Worm (Caenorhabditis elegans): ENCODE data around the gene mdt-27.

Gene mdt-27

ce11 chrV:9247416-9247815, 34.0 kb upstream of the mdt-27 start:
- TF ChIP-seq cog-1 (tag; optimal IDR thresholded peaks at IDR 0.05) = no peak
- TF ChIP-seq ztf-29 (GFP tag; IDR thresholded peaks at IDR 0.05) = no peak
- TF ChIP-seq ref-1 (GFP tag; conservative IDR thresholded peaks at IDR 0.05) = no peak
- no peak for TF ChIP-seq tab-1 (GFP tag; IDR thresholded peaks at IDR 0.05)
- no peak for TF ChIP-seq med-1 (GFP tag; optimal IDR thresholded peaks at IDR 0.05; ENCODE audit: insufficient read depth)
- no peak for TF ChIP-seq klf-2 (GFP tag; conservative IDR thresholded peaks at IDR 0.05)
- TF ChIP-seq flt-1 (GFP tag; IDR thresholded peaks at IDR 0.05) = no peak
- no peak for TF ChIP-seq T22C8.4 (GFP tag; IDR thresholded peaks at IDR 0.05)
- TF ChIP-seq ztf-23 (GFP tag; IDR thresholded peaks at IDR 0.05) = no peak

DNA sequence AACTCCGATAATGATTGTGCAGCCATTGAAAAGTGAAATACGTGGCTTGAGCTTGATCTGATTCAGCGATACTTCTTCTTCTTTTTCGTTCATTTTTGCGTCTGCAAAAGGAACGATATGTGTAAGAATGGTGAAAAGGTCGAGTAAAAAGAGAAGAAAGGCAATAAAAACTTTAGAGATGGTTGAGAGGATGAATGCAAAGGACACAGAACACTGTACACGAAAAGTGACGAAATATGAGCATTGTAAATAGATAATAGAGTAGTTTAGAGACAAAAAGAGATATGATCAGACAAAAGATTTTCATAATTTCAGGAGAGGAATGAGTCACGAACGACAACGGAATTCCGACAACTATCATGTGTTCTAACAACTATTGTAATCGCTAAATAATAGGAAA, 32.8 kb upstream of the mdt-27 start, which contains the start of gene aat-2:
aat-2 (minus strand) TSS at position 101 of the 400 bp plus-strand sequence.
- TF ChIP-seq ztf-29 (GFP tag; IDR thresholded peaks at IDR 0.05) (no peak), klf-2 (GFP tag; conservative IDR thresholded peaks at IDR 0.05) (no peak), T22C8.4 (GFP tag; IDR thresholded peaks at IDR 0.05) (no peak), ref-1 (GFP tag; conservative IDR thresholded peaks at IDR 0.05) (no peak), med-1 (GFP tag; optimal IDR thresholded peaks at IDR 0.05; ENCODE audit: insufficient read depth) (no peak), flt-1 (GFP tag; IDR thresholded peaks at IDR 0.05) (no peak), tab-1 (GFP tag; IDR thresholded peaks at IDR 0.05) (no peak), cog-1 (tag; optimal IDR thresholded peaks at IDR 0.05) (no peak), ztf-23 (GFP tag; IDR thresholded peaks at IDR 0.05) (no peak)

DNA sequence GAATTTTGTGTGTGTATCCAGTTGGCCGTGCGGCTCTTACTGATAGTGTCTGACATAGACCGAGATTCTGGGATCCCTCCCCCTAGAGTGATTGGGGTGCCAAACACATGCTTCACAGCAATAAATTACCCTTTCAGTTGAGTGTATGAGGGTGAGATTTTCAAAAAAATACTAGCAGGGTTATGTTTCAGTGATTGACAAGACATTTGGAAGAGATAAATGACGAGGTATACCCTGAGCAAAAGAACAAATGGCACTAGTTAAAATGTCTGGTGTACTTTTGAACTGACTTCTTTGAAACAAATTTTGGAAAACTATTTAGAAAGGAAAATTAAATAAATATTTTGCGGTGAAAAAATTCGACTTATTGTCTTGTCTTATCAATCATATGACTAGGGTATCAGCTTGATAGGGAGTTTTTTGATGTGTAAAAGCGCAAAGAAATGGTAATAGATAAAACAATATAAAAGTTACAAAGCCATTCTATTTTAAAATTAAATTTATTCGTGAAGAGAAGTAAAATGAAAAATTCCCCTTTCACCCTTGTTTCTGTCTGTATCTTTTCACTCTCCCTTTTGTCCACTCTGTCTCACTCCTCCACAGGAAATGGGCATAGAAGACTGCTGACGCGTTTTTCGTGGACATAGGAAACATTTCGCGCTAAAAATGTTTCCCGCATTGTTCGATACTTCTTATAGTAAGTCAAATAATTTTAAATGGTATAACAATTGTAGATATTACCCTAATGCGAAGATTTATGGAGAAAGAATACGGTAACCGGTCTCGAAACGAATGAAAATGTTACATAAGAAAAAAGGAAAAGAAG, 29.9 kb upstream of the mdt-27 start, which contains the start of gene glo-4:
glo-4 (minus strand) TSS at position 51 of the 826 bp plus-strand sequence.
- TF ChIP-seq ztf-23 (GFP tag; IDR thresholded peaks at IDR 0.05) (no peak), ztf-29 (GFP tag; IDR thresholded peaks at IDR 0.05) (no peak), T22C8.4 (GFP tag; IDR thresholded peaks at IDR 0.05) (no peak), flt-1 (GFP tag; IDR thresholded peaks at IDR 0.05) (no peak), ref-1 (GFP tag; conservative IDR thresholded peaks at IDR 0.05) (no peak), klf-2 (GFP tag; conservative IDR thresholded peaks at IDR 0.05) (no peak), cog-1 (tag; optimal IDR thresholded peaks at IDR 0.05) (no peak), med-1 (GFP tag; optimal IDR thresholded peaks at IDR 0.05; ENCODE audit: insufficient read depth) (no peak), tab-1 (GFP tag; IDR thresholded peaks at IDR 0.05) (no peak)

ce11 chrV:9232296-9232695, 18.8 kb upstream of the mdt-27 start, which contains the start of gene F07C3.3:
Gene F07C3.3 (minus strand): TSS chrV:9232396.
- no peak for TF ChIP-seq ref-1 (GFP tag; conservative IDR thresholded peaks at IDR 0.05)
- TF ChIP-seq med-1 (GFP tag; optimal IDR thresholded peaks at IDR 0.05; ENCODE audit: insufficient read depth) = no peak
- TF ChIP-seq ztf-29 (GFP tag; IDR thresholded peaks at IDR 0.05) = no peak
- no peak for TF ChIP-seq flt-1 (GFP tag; IDR thresholded peaks at IDR 0.05)
- no peak for TF ChIP-seq T22C8.4 (GFP tag; IDR thresholded peaks at IDR 0.05)
- no peak for TF ChIP-seq tab-1 (GFP tag; IDR thresholded peaks at IDR 0.05)
- no peak for TF ChIP-seq klf-2 (GFP tag; conservative IDR thresholded peaks at IDR 0.05)
- no peak for TF ChIP-seq ztf-23 (GFP tag; IDR thresholded peaks at IDR 0.05)
- no peak for TF ChIP-seq cog-1 (tag; optimal IDR thresholded peaks at IDR 0.05)

DNA sequence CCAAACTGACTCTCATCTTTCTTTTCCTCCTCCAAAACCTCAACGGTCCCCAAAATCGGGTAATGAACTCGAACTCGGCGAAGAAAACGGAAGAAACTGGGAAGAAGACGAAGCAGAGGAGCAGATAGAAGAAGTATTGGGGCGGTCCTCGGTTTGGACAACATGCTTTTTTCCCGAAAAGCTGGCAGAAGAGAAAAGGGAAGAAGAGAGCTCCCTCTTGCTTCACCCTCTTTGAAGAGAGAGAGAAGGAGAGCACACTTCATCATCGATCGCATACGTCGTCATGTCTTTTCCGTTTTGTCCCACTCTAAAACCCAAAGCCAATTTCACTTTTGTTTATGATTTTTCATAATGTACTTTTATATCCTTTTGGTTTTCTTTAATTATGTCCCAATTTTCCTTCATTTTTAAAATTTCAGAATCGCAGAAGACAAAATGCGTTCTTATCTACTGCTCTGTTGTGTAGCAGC, 12.3 kb upstream of the mdt-27 start, which contains the start of gene F07C3.2:
F07C3.2 (plus strand) TSS at position 420 of the 470 bp plus-strand sequence.
- no peak for TF ChIP-seq flt-1 (GFP tag; IDR thresholded peaks at IDR 0.05)
- TF ChIP-seq tab-1 (GFP tag; IDR thresholded peaks at IDR 0.05) = no peak
- TF ChIP-seq ref-1 (GFP tag; conservative IDR thresholded peaks at IDR 0.05) = no peak
- no peak for TF ChIP-seq ztf-29 (GFP tag; IDR thresholded peaks at IDR 0.05)
- no peak for TF ChIP-seq T22C8.4 (GFP tag; IDR thresholded peaks at IDR 0.05)
- TF ChIP-seq cog-1 (tag; optimal IDR thresholded peaks at IDR 0.05) = no peak
- TF ChIP-seq med-1 (GFP tag; optimal IDR thresholded peaks at IDR 0.05; ENCODE audit: insufficient read depth) = no peak
- TF ChIP-seq klf-2 (GFP tag; conservative IDR thresholded peaks at IDR 0.05) = no peak
- no peak for TF ChIP-seq ztf-23 (GFP tag; IDR thresholded peaks at IDR 0.05)

DNA sequence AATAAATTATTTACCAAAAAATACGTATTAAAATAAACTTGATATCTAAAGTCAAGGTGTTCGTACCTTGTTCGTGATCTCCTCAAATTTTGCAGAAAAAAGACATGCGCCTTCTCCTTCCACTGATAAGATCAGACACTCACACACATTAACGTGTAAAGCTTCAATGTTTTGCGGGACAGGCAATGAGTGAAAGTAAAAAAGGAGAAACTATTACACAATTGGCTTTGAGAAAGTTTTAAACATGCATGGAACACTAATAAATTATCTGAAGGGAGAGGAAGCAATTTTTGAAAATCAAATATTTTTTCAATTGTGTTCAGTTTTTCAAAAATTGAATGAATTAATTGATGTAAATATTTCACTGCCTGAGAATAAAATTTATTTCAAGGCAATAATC, 11.5 kb upstream of the mdt-27 start:
- no peak for TF ChIP-seq ref-1 (GFP tag; conservative IDR thresholded peaks at IDR 0.05)
- TF ChIP-seq cog-1 (tag; optimal IDR thresholded peaks at IDR 0.05) = no peak
- TF ChIP-seq ztf-23 (GFP tag; IDR thresholded peaks at IDR 0.05) = no peak
- TF ChIP-seq ztf-29 (GFP tag; IDR thresholded peaks at IDR 0.05) = no peak
- TF ChIP-seq klf-2 (GFP tag; conservative IDR thresholded peaks at IDR 0.05) = no peak
- TF ChIP-seq flt-1 (GFP tag; IDR thresholded peaks at IDR 0.05) = no peak
- no peak for TF ChIP-seq T22C8.4 (GFP tag; IDR thresholded peaks at IDR 0.05)
- TF ChIP-seq tab-1 (GFP tag; IDR thresholded peaks at IDR 0.05) = no peak
- no peak for TF ChIP-seq med-1 (GFP tag; optimal IDR thresholded peaks at IDR 0.05; ENCODE audit: insufficient read depth)

DNA sequence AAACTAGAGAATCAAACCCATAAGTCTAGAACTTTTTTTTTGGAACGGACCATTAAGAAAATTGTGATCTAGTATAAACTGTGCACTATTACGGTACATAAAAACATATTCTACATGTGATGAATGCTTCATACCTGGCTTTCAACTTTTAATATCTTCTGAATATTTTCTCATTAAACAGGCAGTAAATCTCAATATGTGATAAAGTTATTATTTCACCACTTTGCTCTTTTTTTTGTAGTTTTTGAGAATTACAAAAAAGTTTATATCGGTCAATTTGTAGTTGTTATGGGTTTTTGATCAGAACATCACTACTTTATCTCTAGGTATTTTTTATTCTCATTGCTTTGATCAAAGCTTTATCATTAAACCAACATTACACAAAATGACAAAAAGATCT, 10.9 kb upstream of the mdt-27 start:
- TF ChIP-seq ref-1 (GFP tag; conservative IDR thresholded peaks at IDR 0.05) = no peak
- no peak for TF ChIP-seq T22C8.4 (GFP tag; IDR thresholded peaks at IDR 0.05)
- no peak for TF ChIP-seq ztf-23 (GFP tag; IDR thresholded peaks at IDR 0.05)
- TF ChIP-seq cog-1 (tag; optimal IDR thresholded peaks at IDR 0.05) = no peak
- no peak for TF ChIP-seq tab-1 (GFP tag; IDR thresholded peaks at IDR 0.05)
- no peak for TF ChIP-seq klf-2 (GFP tag; conservative IDR thresholded peaks at IDR 0.05)
- no peak for TF ChIP-seq ztf-29 (GFP tag; IDR thresholded peaks at IDR 0.05)
- TF ChIP-seq flt-1 (GFP tag; IDR thresholded peaks at IDR 0.05) = no peak
- no peak for TF ChIP-seq med-1 (GFP tag; optimal IDR thresholded peaks at IDR 0.05; ENCODE audit: insufficient read depth)

ce11 chrV:9222819-9223218, 9.4 kb upstream of the mdt-27 start:
- TF ChIP-seq ref-1 (GFP tag; conservative IDR thresholded peaks at IDR 0.05) (no peak), ztf-23 (GFP tag; IDR thresholded peaks at IDR 0.05) (no peak), med-1 (GFP tag; optimal IDR thresholded peaks at IDR 0.05; ENCODE audit: insufficient read depth) (no peak), T22C8.4 (GFP tag; IDR thresholded peaks at IDR 0.05) (no peak), flt-1 (GFP tag; IDR thresholded peaks at IDR 0.05) (no peak), tab-1 (GFP tag; IDR thresholded peaks at IDR 0.05) (no peak), cog-1 (tag; optimal IDR thresholded peaks at IDR 0.05) (no peak), klf-2 (GFP tag; conservative IDR thresholded peaks at IDR 0.05) (no peak), ztf-29 (GFP tag; IDR thresholded peaks at IDR 0.05) (no peak)

ce11 chrV:9221566-9221965, 8.1 kb upstream of the mdt-27 start, which contains the start of gene grd-6:
Gene grd-6 (plus strand): TSS chrV:9221866.
- TF ChIP-seq med-1 (GFP tag; optimal IDR thresholded peaks at IDR 0.05; ENCODE audit: insufficient read depth) (no peak), T22C8.4 (GFP tag; IDR thresholded peaks at IDR 0.05) (no peak), ztf-23 (GFP tag; IDR thresholded peaks at IDR 0.05) (no peak), cog-1 (tag; optimal IDR thresholded peaks at IDR 0.05) (no peak), klf-2 (GFP tag; conservative IDR thresholded peaks at IDR 0.05) (no peak), ref-1 (GFP tag; conservative IDR thresholded peaks at IDR 0.05) (no peak), ztf-29 (GFP tag; IDR thresholded peaks at IDR 0.05) (no peak), tab-1 (GFP tag; IDR thresholded peaks at IDR 0.05) (no peak), flt-1 (GFP tag; IDR thresholded peaks at IDR 0.05) (no peak)

All from whole organism, midembryonic.